Worm (Caenorhabditis elegans): ENCODE results near the gene srd-2.

- TF ChIP-seq dpl-1 (GFP tag; optimal IDR thresholded peaks at IDR 0.05) (no peak), unc-62 (GFP tag; optimal IDR thresholded peaks at IDR 0.05) (no peak), ztf-3 (GFP tag; optimal IDR thresholded peaks at IDR 0.05) (no peak), attf-5 (GFP tag; optimal IDR thresholded peaks at IDR 0.05) (peak; percentile 38), ztf-28 (GFP tag; IDR thresholded peaks at IDR 0.05) (no peak), attf-3 (GFP tag; conservative IDR thresholded peaks at IDR 0.05) (no peak), atf-7 (tag; optimal IDR thresholded peaks at IDR 0.05) (peak; percentile 4), efl-1 (GFP tag; optimal IDR thresholded peaks at IDR 0.05) (no peak), mcd-1 (GFP tag; IDR thresholded peaks at IDR 0.05) (no peak; the same call in 1 of the 2 replicates), snpc-4 (GFP tag; optimal IDR thresholded peaks at IDR 0.05) (no peak), snpc-4 (tag; optimal IDR thresholded peaks at IDR 0.05) (peak in 1 of 4 experiments; percentile 17), bed-1 (GFP tag; IDR thresholded peaks at IDR 0.05) (no peak), ama-1 (optimal IDR thresholded peaks at IDR 0.05) (no peak), ama-1 (GFP tag; optimal IDR thresholded peaks at IDR 0.05) (no peak), unc-130 (GFP tag; optimal IDR thresholded peaks at IDR 0.05) (no peak), pha-4 (tag; optimal IDR thresholded peaks at IDR 0.05) (no peak)
Measured at ce11 chrII:10168905-10169782, 18.6 kb downstream of the srd-2 start, which contains the start of gene daf-19.
